In the genomic region with DNA sequence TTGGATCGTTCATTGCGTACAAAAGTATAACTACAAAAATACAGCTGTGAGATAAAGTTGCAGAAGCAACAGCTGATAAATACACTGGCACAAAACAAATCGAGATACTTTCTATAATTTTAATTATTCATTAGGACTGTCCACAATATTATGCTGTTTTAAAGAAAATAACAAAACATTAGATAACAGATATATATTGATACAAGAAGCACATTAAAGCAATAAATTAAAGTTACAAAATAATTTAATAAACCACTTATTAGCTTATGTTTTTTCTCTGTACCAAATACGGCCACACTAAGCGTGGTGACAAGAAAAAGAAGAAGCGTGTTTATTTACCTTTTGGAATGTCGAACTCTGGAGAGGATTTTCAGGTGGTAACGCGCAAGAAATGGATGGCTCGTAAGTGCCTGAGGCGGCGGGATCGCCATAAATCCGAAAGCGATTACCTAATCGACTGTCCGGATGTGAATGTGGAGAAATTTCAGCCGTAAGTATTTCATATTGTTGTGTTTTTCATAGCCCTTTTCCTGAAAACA, we compare ENCODE assay signal across 5 fruit fly cellular contexts.
TF ChIP-seq lines count a peak whose summit lies in the region.

A gene (plus strand): TSS at position 316 of the 539 bp plus-strand sequence.
A gene (minus strand): TSS at position 489 of the 539 bp plus-strand sequence.

- TF ChIP-seq CTCF in whole organism, embryonic (GFP tag; optimal IDR thresholded peaks at IDR 0.05; lab: Kevin White, UChicago), result peak; percentile 60

TF ChIP-seq in whole organism, adult, 20 proteins besides CTCF, POLR2A, EP300 and RAD21 (continues in another document):
- TF ChIP-seq CG7045 (GFP tag; optimal IDR thresholded peaks at IDR 0.05; lab: Kevin White, UChicago) (peak; percentile 95), Hr96 (GFP tag; optimal IDR thresholded peaks at IDR 0.05; lab: Kevin White, UChicago) (peak; percentile 94), Mnt (GFP tag; optimal IDR thresholded peaks at IDR 0.05; lab: Kevin White, UChicago) (peak; percentile 88), bab1 (GFP tag; optimal IDR thresholded peaks at IDR 0.05; lab: Kevin White, UChicago) (peak; percentile 98), CG12768 (GFP tag; optimal IDR thresholded peaks at IDR 0.05; lab: Kevin White, UChicago) (peak; percentile 93), cnc (optimal IDR thresholded peaks at IDR 0.05; lab: Kevin White, UChicago) (no peak), CG7101 (tag; optimal IDR thresholded peaks at IDR 0.05; lab: Kevin White, UChicago) (peak; percentile 98), Crg-1 (GFP tag; optimal IDR thresholded peaks at IDR 0.05; lab: Kevin White, UChicago) (peak; percentile 93), CG11617 (GFP tag; optimal IDR thresholded peaks at IDR 0.05; lab: Kevin White, UChicago) (peak; percentile 97), ovo (GFP tag; optimal IDR thresholded peaks at IDR 0.05; lab: Kevin White, UChicago) (peak; percentile 51), CG14711 (tag; optimal IDR thresholded peaks at IDR 0.05; lab: Kevin White, UChicago) (peak; percentile 96), CG33017 (tag; optimal IDR thresholded peaks at IDR 0.05; lab: Kevin White, UChicago) (peak; percentile 98), CG1620 (GFP tag; optimal IDR thresholded peaks at IDR 0.05; lab: Kevin White, UChicago) (peak; percentile 95), tj (GFP tag; optimal IDR thresholded peaks at IDR 0.05; lab: Kevin White, UChicago) (peak; percentile 81), cic (GFP tag; optimal IDR thresholded peaks at IDR 0.05; lab: Kevin White, UChicago) (peak; percentile 71), toe (GFP tag; optimal IDR thresholded peaks at IDR 0.05; lab: Kevin White, UChicago) (peak; percentile 96)

TF ChIP-seq in whole organism, embryonic, 481 proteins besides CTCF, POLR2A, EP300 and RAD21 (continues in another document):
- TF ChIP-seq mam (GFP tag; optimal IDR thresholded peaks at IDR 0.05; lab: Kevin White, UChicago), result peak; percentile 96
- peak; percentile 98 for TF ChIP-seq CG8388 (GFP tag; optimal IDR thresholded peaks at IDR 0.05; lab: Kevin White, UChicago)
- TF ChIP-seq kah (GFP tag; optimal IDR thresholded peaks at IDR 0.05; lab: Kevin White, UChicago), result peak; percentile 88
- TF ChIP-seq CG10462 (GFP tag; optimal IDR thresholded peaks at IDR 0.05; lab: Kevin White, UChicago), result peak; percentile 96
- TF ChIP-seq CG10209 (GFP tag; optimal IDR thresholded peaks at IDR 0.05; lab: Kevin White, UChicago), result peak; percentile 98
- TF ChIP-seq Asciz (GFP tag; optimal IDR thresholded peaks at IDR 0.05; lab: Kevin White, UChicago), result peak; percentile 94
- no peak for TF ChIP-seq Opbp (GFP tag; IDR thresholded peaks at IDR 0.05; lab: Robert Waterston, UW; ENCODE audit: partially characterized antibody)
- peak; percentile 99 for TF ChIP-seq CG34422 (GFP tag; IDR thresholded peaks at IDR 0.05; lab: Robert Waterston, UW)
- no peak for TF ChIP-seq h (optimal IDR thresholded peaks at IDR 0.05; lab: Kevin White, UChicago)
- peak; percentile 65 for TF ChIP-seq Sry-β (GFP tag; optimal IDR thresholded peaks at IDR 0.05; lab: Kevin White, UChicago)
- TF ChIP-seq CG12299 (tag; optimal IDR thresholded peaks at IDR 0.05; lab: Kevin White, UChicago), result peak; percentile 97
- peak; percentile 90 for TF ChIP-seq shn (GFP tag; optimal IDR thresholded peaks at IDR 0.05; lab: Kevin White, UChicago)
- TF ChIP-seq chn (GFP tag; optimal IDR thresholded peaks at IDR 0.05; lab: Kevin White, UChicago), result peak; percentile 96
- TF ChIP-seq Camta (GFP tag; optimal IDR thresholded peaks at IDR 0.05; lab: Kevin White, UChicago), result peak; percentile 96
- peak; percentile 48; the same call in 1 of the 4 replicates for TF ChIP-seq Dll (GFP tag; IDR thresholded peaks at IDR 0.05; lab: Robert Waterston, UW; ENCODE audit: partially characterized antibody)
- TF ChIP-seq Bteb2 (GFP tag; optimal IDR thresholded peaks at IDR 0.05; lab: Kevin White, UChicago), result peak; percentile 97

TF ChIP-seq in whole organism, prepupa, 60 proteins besides CTCF, POLR2A, EP300 and RAD21 (continues in another document):
- TF ChIP-seq Sox14 (GFP tag; optimal IDR thresholded peaks at IDR 0.05; lab: Kevin White, UChicago) (peak; percentile 98), CG16779 (tag; optimal IDR thresholded peaks at IDR 0.05; lab: Kevin White, UChicago) (peak; percentile 89), CG6163 (GFP tag; IDR thresholded peaks at IDR 0.05; lab: Robert Waterston, UW) (peak; percentile 98), CG34406 (GFP tag; optimal IDR thresholded peaks at IDR 0.05; lab: Kevin White, UChicago) (peak; percentile 98), Sox102F (GFP tag; optimal IDR thresholded peaks at IDR 0.05; lab: Kevin White, UChicago) (peak; percentile 95), Blimp-1 (GFP tag; optimal IDR thresholded peaks at IDR 0.05; lab: Kevin White, UChicago) (peak; percentile 85), Met (GFP tag; optimal IDR thresholded peaks at IDR 0.05; lab: Kevin White, UChicago) (peak; percentile 98), fd85E (GFP tag; optimal IDR thresholded peaks at IDR 0.05; lab: Kevin White, UChicago) (no peak), CG10669 (GFP tag; optimal IDR thresholded peaks at IDR 0.05; lab: Kevin White, UChicago) (peak; percentile 97), pdm3 (GFP tag; optimal IDR thresholded peaks at IDR 0.05; lab: Kevin White, UChicago) (peak; percentile 99), CG6808 (GFP tag; optimal IDR thresholded peaks at IDR 0.05; lab: Kevin White, UChicago) (peak; percentile 93), Smox (GFP tag; optimal IDR thresholded peaks at IDR 0.05; lab: Kevin White, UChicago) (peak; percentile 98), CG4318 (GFP tag; optimal IDR thresholded peaks at IDR 0.05; lab: Kevin White, UChicago) (no peak), eg (GFP tag; IDR thresholded peaks at IDR 0.05; lab: Robert Waterston, UW) (peak; percentile 99), Eip93F (GFP tag; optimal IDR thresholded peaks at IDR 0.05; lab: Kevin White, UChicago) (peak; percentile 82), dac (GFP tag; optimal IDR thresholded peaks at IDR 0.05; lab: Kevin White, UChicago) (peak; percentile 80), Gug (GFP tag; IDR thresholded peaks at IDR 0.05; lab: Robert Waterston, UW) (peak; percentile 99), CG11762 (GFP tag; optimal IDR thresholded peaks at IDR 0.05; lab: Kevin White, UChicago; ENCODE audit: insufficient read depth) (peak; percentile 92)

TF ChIP-seq in whole organism, pupa, 21 proteins besides CTCF, POLR2A, EP300 and RAD21 (continues in another document):
- peak; percentile 94 for TF ChIP-seq Pif1A (GFP tag; optimal IDR thresholded peaks at IDR 0.05; lab: Kevin White, UChicago)
- peak; percentile 90 for TF ChIP-seq Pif1B (GFP tag; optimal IDR thresholded peaks at IDR 0.05; lab: Kevin White, UChicago)
- TF ChIP-seq CG14655 (GFP tag; optimal IDR thresholded peaks at IDR 0.05; lab: Kevin White, UChicago), result peak; percentile 96
- TF ChIP-seq fd96Ca (GFP tag; IDR thresholded peaks at IDR 0.05; lab: Robert Waterston, UW), result no peak
- TF ChIP-seq CG15710 (tag; optimal IDR thresholded peaks at IDR 0.05; lab: Kevin White, UChicago), result peak; percentile 99
- no peak for TF ChIP-seq D1 (tag; optimal IDR thresholded peaks at IDR 0.05; lab: Kevin White, UChicago)
- no peak for TF ChIP-seq EcR (GFP tag; optimal IDR thresholded peaks at IDR 0.05; lab: Kevin White, UChicago)
- peak; percentile 99 for TF ChIP-seq CG8159 (tag; optimal IDR thresholded peaks at IDR 0.05; lab: Kevin White, UChicago)
- TF ChIP-seq CG9948 (tag; optimal IDR thresholded peaks at IDR 0.05; lab: Kevin White, UChicago), result peak; percentile 99
- TF ChIP-seq gl (tag; optimal IDR thresholded peaks at IDR 0.05; lab: Kevin White, UChicago), result peak; percentile 91
- peak; percentile 98 for TF ChIP-seq CG4496 (GFP tag; IDR thresholded peaks at IDR 0.05; lab: Robert Waterston, UW)
- TF ChIP-seq CG10348 (GFP tag; IDR thresholded peaks at IDR 0.05; lab: Robert Waterston, UW), result peak; percentile 93
- TF ChIP-seq Snoo (tag; optimal IDR thresholded peaks at IDR 0.05; lab: Kevin White, UChicago), result peak; percentile 98
- TF ChIP-seq rn (GFP tag; IDR thresholded peaks at IDR 0.05; lab: Robert Waterston, UW), result peak; percentile 98
- peak; percentile 98 for TF ChIP-seq CG12605 (GFP tag; IDR thresholded peaks at IDR 0.05; lab: Robert Waterston, UW)
- no peak for TF ChIP-seq CG13204 (GFP tag; optimal IDR thresholded peaks at IDR 0.05; lab: Kevin White, UChicago)
- peak; percentile 96 for TF ChIP-seq Ets98B (GFP tag; IDR thresholded peaks at IDR 0.05; lab: Robert Waterston, UW)
- peak; percentile 98 for TF ChIP-seq CG32121 (GFP tag; IDR thresholded peaks at IDR 0.05; lab: Robert Waterston, UW)
- peak; percentile 97 for TF ChIP-seq CG8301 (tag; optimal IDR thresholded peaks at IDR 0.05; lab: Kevin White, UChicago)

TF ChIP-seq in whole organism, wandering third instar larva, 38 proteins besides CTCF, POLR2A, EP300 and RAD21 (continues in another document):
- TF ChIP-seq HLH106 (tag; optimal IDR thresholded peaks at IDR 0.05; lab: Kevin White, UChicago) (peak; percentile 98), sv (GFP tag; optimal IDR thresholded peaks at IDR 0.05; lab: Kevin White, UChicago) (peak; percentile 95), dsf (GFP tag; optimal IDR thresholded peaks at IDR 0.05; lab: Kevin White, UChicago; ENCODE audit: borderline replicate concordance) (peak; percentile 94), Mio (GFP tag; optimal IDR thresholded peaks at IDR 0.05; lab: Kevin White, UChicago) (peak; percentile 75), dmrt93B (GFP tag; optimal IDR thresholded peaks at IDR 0.05; lab: Kevin White, UChicago) (peak; percentile 92), jim (GFP tag; optimal IDR thresholded peaks at IDR 0.05; lab: Kevin White, UChicago) (peak; percentile 35), Hr83 (GFP tag; optimal IDR thresholded peaks at IDR 0.05; lab: Kevin White, UChicago; ENCODE audit: poor library complexity, severe bottlenecking) (no peak), Jra (GFP tag; optimal IDR thresholded peaks at IDR 0.05; lab: Kevin White, UChicago) (peak; percentile 96), brk (GFP tag; optimal IDR thresholded peaks at IDR 0.05; lab: Kevin White, UChicago) (no peak), ey (GFP tag; optimal IDR thresholded peaks at IDR 0.05; lab: Kevin White, UChicago) (peak; percentile 96), Sp1 (GFP tag; optimal IDR thresholded peaks at IDR 0.05; lab: Kevin White, UChicago) (peak; percentile 98), dl (GFP tag; optimal IDR thresholded peaks at IDR 0.05; lab: Kevin White, UChicago; ENCODE audit: insufficient read depth in 1 of 2, partially characterized antibody in 2 of 2) (no peak), foxo (GFP tag; optimal IDR thresholded peaks at IDR 0.05; lab: Kevin White, UChicago) (peak; percentile 49 to 98), sage (GFP tag; optimal IDR thresholded peaks at IDR 0.05; lab: Kevin White, UChicago) (no peak), Abd-B (GFP tag; optimal IDR thresholded peaks at IDR 0.05; lab: Kevin White, UChicago) (no peak), Dif (GFP tag; optimal IDR thresholded peaks at IDR 0.05; lab: Kevin White, UChicago; ENCODE audit: partially characterized antibody) (no peak), tai (GFP tag; optimal IDR thresholded peaks at IDR 0.05; lab: Kevin White, UChicago) (no peak), N (GFP tag; optimal IDR thresholded peaks at IDR 0.05; lab: Kevin White, UChicago) (no peak), psq (GFP tag; optimal IDR thresholded peaks at IDR 0.05; lab: Kevin White, UChicago) (peak; percentile 95), woc (GFP tag; optimal IDR thresholded peaks at IDR 0.05; lab: Kevin White, UChicago) (peak; percentile 94), CG32264 (GFP tag; optimal IDR thresholded peaks at IDR 0.05; lab: Kevin White, UChicago) (peak; percentile 79)
